Worm (Caenorhabditis elegans): ENCODE data around the gene AH10.2.

The AH10.2 gene

ce11 chrV:14193451-14193850, 36.9 kb downstream of the AH10.2 start, which contains the start of gene atfs-1 (continued):
- TF ChIP-seq sma-3 (GFP tag; optimal IDR thresholded peaks at IDR 0.05) (peak; percentile 61), sma-9 (GFP tag; optimal IDR thresholded peaks at IDR 0.05) (peak; percentile 89), sma-9 (tag; optimal IDR thresholded peaks at IDR 0.05) (no peak), nhr-237 (tag; optimal IDR thresholded peaks at IDR 0.05) (no peak), nhr-21 (tag; optimal IDR thresholded peaks at IDR 0.05) (peak; percentile 53), Y55F3AM.14 (GFP tag; optimal IDR thresholded peaks at IDR 0.05) (no peak), elt-1 (tag; optimal IDR thresholded peaks at IDR 0.05) (no peak), aly-2 (tag; optimal IDR thresholded peaks at IDR 0.05) (no peak), dmd-4 (tag; optimal IDR thresholded peaks at IDR 0.05) (no peak), zag-1 (tag; optimal IDR thresholded peaks at IDR 0.05) (no peak), gmeb-1 (tag; optimal IDR thresholded peaks at IDR 0.05) (peak; percentile 59), C34F6.9 (tag; optimal IDR thresholded peaks at IDR 0.05) (peak; percentile 74)

ce11 chrV:14194514-14194913, 37.9 kb downstream of the AH10.2 start:
- peak; percentile 27 for TF ChIP-seq ama-1 (optimal IDR thresholded peaks at IDR 0.05)
- TF ChIP-seq egl-27 (tag; optimal IDR thresholded peaks at IDR 0.05): no peak

- no peak for TF ChIP-seq ceh-82 (tag; optimal IDR thresholded peaks at IDR 0.05)
- peak; percentile 43 for TF ChIP-seq nhr-21 (tag; optimal IDR thresholded peaks at IDR 0.05)
- no peak for TF ChIP-seq blmp-1 (tag; optimal IDR thresholded peaks at IDR 0.05; ENCODE audit: insufficient read depth)
- no peak for TF ChIP-seq ztf-4 (tag; optimal IDR thresholded peaks at IDR 0.05)
- TF ChIP-seq elt-3 (tag; optimal IDR thresholded peaks at IDR 0.05): no peak
- TF ChIP-seq nhr-77 (tag; optimal IDR thresholded peaks at IDR 0.05): no peak
- peak; percentile 17 for TF ChIP-seq sma-3 (GFP tag; optimal IDR thresholded peaks at IDR 0.05)
- no peak for TF ChIP-seq nhr-10 (tag; optimal IDR thresholded peaks at IDR 0.05)
- no peak for TF ChIP-seq nhr-11 (tag; optimal IDR thresholded peaks at IDR 0.05)
- TF ChIP-seq fos-1 (tag; optimal IDR thresholded peaks at IDR 0.05): peak; percentile 10
- TF ChIP-seq ztf-11 (tag; optimal IDR thresholded peaks at IDR 0.05): no peak
- TF ChIP-seq egl-27 (tag; optimal IDR thresholded peaks at IDR 0.05): no peak
- TF ChIP-seq ceh-16 (tag; optimal IDR thresholded peaks at IDR 0.05): no peak
- peak; percentile 57 for TF ChIP-seq sma-9 (GFP tag; optimal IDR thresholded peaks at IDR 0.05)
- TF ChIP-seq sma-9 (tag; optimal IDR thresholded peaks at IDR 0.05): no peak
- TF ChIP-seq F13H6.1 (tag; optimal IDR thresholded peaks at IDR 0.05): peak; percentile 17
- TF ChIP-seq gmeb-1 (tag; optimal IDR thresholded peaks at IDR 0.05): no peak
- TF ChIP-seq ztf-1 (GFP tag; conservative IDR thresholded peaks at IDR 0.05): no peak
- no peak for TF ChIP-seq alr-1 (tag; optimal IDR thresholded peaks at IDR 0.05)
- no peak for TF ChIP-seq Y55F3AM.14 (GFP tag; optimal IDR thresholded peaks at IDR 0.05)
- TF ChIP-seq R02D3.7 (tag; optimal IDR thresholded peaks at IDR 0.05): no peak
- no peak for TF ChIP-seq aly-2 (tag; optimal IDR thresholded peaks at IDR 0.05)
- TF ChIP-seq zag-1 (tag; optimal IDR thresholded peaks at IDR 0.05): no peak
- no peak for TF ChIP-seq nhr-6 (tag; optimal IDR thresholded peaks at IDR 0.05)
- TF ChIP-seq sem-4 (tag; optimal IDR thresholded peaks at IDR 0.05): no peak
- peak; percentile 52 for TF ChIP-seq nhr-25 (tag; optimal IDR thresholded peaks at IDR 0.05)
Observed at ce11 chrV:14197651-14198050, 41.1 kb downstream of the AH10.2 start.

ce11 chrV:14200086-14200485, 43.5 kb downstream of the AH10.2 start:
- TF ChIP-seq gmeb-1 (tag; optimal IDR thresholded peaks at IDR 0.05): peak; percentile 79
- TF ChIP-seq lin-11 (tag; optimal IDR thresholded peaks at IDR 0.05): peak; percentile 77
- TF ChIP-seq unc-55 (GFP tag; optimal IDR thresholded peaks at IDR 0.05): peak; percentile 97
- TF ChIP-seq nhr-12 (tag; optimal IDR thresholded peaks at IDR 0.05): peak; percentile 30
- no peak for TF ChIP-seq elt-1 (tag; optimal IDR thresholded peaks at IDR 0.05)
- no peak for TF ChIP-seq nhr-6 (tag; optimal IDR thresholded peaks at IDR 0.05)
- peak; percentile 81 for TF ChIP-seq sem-4 (tag; optimal IDR thresholded peaks at IDR 0.05)
- TF ChIP-seq egl-27 (tag; optimal IDR thresholded peaks at IDR 0.05): peak; percentile 90
- peak; percentile 91 for TF ChIP-seq fos-1 (tag; optimal IDR thresholded peaks at IDR 0.05)
- TF ChIP-seq ztf-11 (tag; optimal IDR thresholded peaks at IDR 0.05): no peak
- TF ChIP-seq mab-5 (tag; optimal IDR thresholded peaks at IDR 0.05): peak; percentile 66
- TF ChIP-seq ceh-16 (tag; optimal IDR thresholded peaks at IDR 0.05): no peak
- peak; percentile 94 for TF ChIP-seq sma-9 (GFP tag; optimal IDR thresholded peaks at IDR 0.05)
- TF ChIP-seq sma-9 (tag; optimal IDR thresholded peaks at IDR 0.05): no peak
- peak; percentile 55 for TF ChIP-seq nhr-11 (tag; optimal IDR thresholded peaks at IDR 0.05)
- TF ChIP-seq skn-1 (tag; optimal IDR thresholded peaks at IDR 0.05): peak; percentile 40
- peak; percentile 78 for TF ChIP-seq lin-13 (GFP tag; optimal IDR thresholded peaks at IDR 0.05)
- TF ChIP-seq zag-1 (tag; optimal IDR thresholded peaks at IDR 0.05): peak; percentile 95
- peak; percentile 94 for TF ChIP-seq F13H6.1 (tag; optimal IDR thresholded peaks at IDR 0.05)
- peak; percentile 87 for TF ChIP-seq nhr-10 (tag; optimal IDR thresholded peaks at IDR 0.05)
- no peak for TF ChIP-seq nhr-237 (tag; optimal IDR thresholded peaks at IDR 0.05)
- peak; percentile 79 to 86 for TF ChIP-seq mdl-1 (tag; optimal IDR thresholded peaks at IDR 0.05)
- peak; percentile 92 for TF ChIP-seq ztf-4 (tag; optimal IDR thresholded peaks at IDR 0.05)
- no peak for TF ChIP-seq aly-2 (tag; optimal IDR thresholded peaks at IDR 0.05)
- TF ChIP-seq ZK546.5 (tag; optimal IDR thresholded peaks at IDR 0.05): no peak
- TF ChIP-seq peb-1 (tag; optimal IDR thresholded peaks at IDR 0.05): no peak
- TF ChIP-seq R02D3.7 (tag; optimal IDR thresholded peaks at IDR 0.05): no peak
- peak; percentile 88 for TF ChIP-seq nhr-25 (tag; optimal IDR thresholded peaks at IDR 0.05)
- peak; percentile 66 for TF ChIP-seq blmp-1 (tag; optimal IDR thresholded peaks at IDR 0.05; ENCODE audit: insufficient read depth)
- no peak for TF ChIP-seq ztf-1 (GFP tag; conservative IDR thresholded peaks at IDR 0.05)
- TF ChIP-seq nhr-77 (tag; optimal IDR thresholded peaks at IDR 0.05): peak; percentile 26
- no peak for TF ChIP-seq alr-1 (tag; optimal IDR thresholded peaks at IDR 0.05)
- TF ChIP-seq dmd-4 (tag; optimal IDR thresholded peaks at IDR 0.05): no peak
- peak; percentile 90 for TF ChIP-seq nhr-21 (tag; optimal IDR thresholded peaks at IDR 0.05)
- peak; percentile 97 for TF ChIP-seq C34F6.9 (tag; optimal IDR thresholded peaks at IDR 0.05)
- peak; percentile 97 for TF ChIP-seq nhr-129 (tag; optimal IDR thresholded peaks at IDR 0.05)
- no peak for TF ChIP-seq mbf-1 (tag; optimal IDR thresholded peaks at IDR 0.05)
- peak; percentile 91 for TF ChIP-seq sma-3 (GFP tag; optimal IDR thresholded peaks at IDR 0.05)
- peak; percentile 68 for TF ChIP-seq ama-1 (optimal IDR thresholded peaks at IDR 0.05)
- peak; percentile 94 for TF ChIP-seq crh-2 (tag; optimal IDR thresholded peaks at IDR 0.05)
